Fruit fly (Drosophila melanogaster) whole organism, embryonic: Measurements from ENCODE around the gene CG13096.

Source experiments
- B-H2 ChIP-seq: fragments of 200-800 bp; sonication (Bioruptor generic); optimal IDR thresholded peaks from 2 replicates; lab custom pipeline; 2018; ENCODE audit warnings: missing biosample characterization, mild to moderate bottlenecking, missing genetic modification characterization
- Bgb ChIP-seq: fragments of 200-800 bp; sonication (Bioruptor generic); IDR thresholded peaks from 2 replicates; pipeline ENCODE4 v1.3.6; 2022; ENCODE audit warnings: missing biosample characterization, missing genetic modification characterization; ENCODE audit not compliant: partially characterized antibody
- CG10267 ChIP-seq: fragments of 200-800 bp; sonication (Bioruptor generic); optimal IDR thresholded peaks from 2 replicates; lab custom pipeline; 2018; ENCODE audit warnings: missing biosample characterization, mild to moderate bottlenecking, missing genetic modification characterization, moderate library complexity
- CG10462 ChIP-seq: fragments of 200-800 bp; sonication (Bioruptor generic); optimal IDR thresholded peaks from 2 replicates; lab custom pipeline; 2016; ENCODE audit warnings: missing biosample characterization, missing genetic modification characterization
- CG10543 ChIP-seq: fragments of 200-800 bp; sonication (Bioruptor generic); optimal IDR thresholded peaks from 3 replicates; lab custom pipeline; 2017; ENCODE audit warnings: missing biosample characterization, mild to moderate bottlenecking, missing genetic modification characterization, moderate library complexity
- CG11398 ChIP-seq: fragments of 200-800 bp; sonication (Bioruptor generic); optimal IDR thresholded peaks from 2 replicates; lab custom pipeline; 2016; ENCODE audit warnings: missing biosample characterization, missing genetic modification characterization
- CG12155 ChIP-seq: fragments of 200-800 bp; sonication (Bioruptor generic); optimal IDR thresholded peaks from 3 replicates; lab custom pipeline; 2016; ENCODE audit warnings: missing biosample characterization, missing genetic modification characterization
- CG13424 ChIP-seq: fragments of 200-800 bp; sonication (Bioruptor generic); optimal IDR thresholded peaks from 2 replicates; lab custom pipeline; 2019; ENCODE audit warnings: missing biosample characterization, mild to moderate bottlenecking, missing genetic modification characterization, moderate library complexity
- CG14710 ChIP-seq: fragments of 200-800 bp; sonication (Bioruptor generic); optimal IDR thresholded peaks from 3 replicates; lab custom pipeline; 2019; ENCODE audit warnings: missing biosample characterization, mild to moderate bottlenecking, missing genetic modification characterization, moderate library complexity
- CG1529 ChIP-seq: fragments of 200-800 bp; sonication (Bioruptor generic); optimal IDR thresholded peaks from 3 replicates; lab custom pipeline; 2018; ENCODE audit warnings: missing biosample characterization, missing genetic modification characterization
- CG16815 ChIP-seq: fragments of 200-800 bp; sonication (Bioruptor generic); optimal IDR thresholded peaks from 3 replicates; lab custom pipeline; 2017; ENCODE audit warnings: missing biosample characterization, mild to moderate bottlenecking, missing genetic modification characterization
- CG17912 ChIP-seq: fragments of 200-800 bp; sonication (Bioruptor generic); optimal IDR thresholded peaks from 2 replicates; lab custom pipeline; 2018; ENCODE audit warnings: missing biosample characterization, mild to moderate bottlenecking, missing genetic modification characterization
- CG18011 ChIP-seq: fragments of 200-800 bp; sonication (Bioruptor generic); optimal IDR thresholded peaks from 2 replicates; lab custom pipeline; 2017; ENCODE audit warnings: missing biosample characterization, missing genetic modification characterization, mild to moderate bottlenecking, moderate library complexity, missing genotype
- CG18619 ChIP-seq: fragments of 200-800 bp; sonication (Bioruptor generic); optimal IDR thresholded peaks from 3 replicates; lab custom pipeline; 2017; ENCODE audit warnings: missing biosample characterization, mild to moderate bottlenecking, missing genetic modification characterization
- CG2116 ChIP-seq: fragments of 200-800 bp; sonication (Bioruptor generic); optimal IDR thresholded peaks from 3 replicates; lab custom pipeline; 2018; ENCODE audit warnings: missing biosample characterization, mild to moderate bottlenecking, missing genetic modification characterization
- CG30020 ChIP-seq: fragments of 200-800 bp; optimal IDR thresholded peaks from 2 replicates; lab custom pipeline; 2019; ENCODE audit warnings: missing biosample characterization, mild to moderate bottlenecking, missing genetic modification characterization, moderate library complexity
- CG31441 ChIP-seq: fragments of 200-800 bp; sonication (Bioruptor generic); IDR thresholded peaks from 2 replicates; pipeline ENCODE4 v1.3.6; 2022; ENCODE audit warnings: missing biosample characterization, missing genetic modification characterization
- CG34224 ChIP-seq: fragments of 200-800 bp; sonication (Bioruptor generic); IDR thresholded peaks from 3 replicates; pipeline ENCODE4 v1.3.6; 2022; ENCODE audit warnings: missing biosample characterization, missing genetic modification characterization; ENCODE audit not compliant: partially characterized antibody
- CG4617 ChIP-seq: fragments of 200-800 bp; sonication (Bioruptor generic); optimal IDR thresholded peaks from 3 replicates; lab custom pipeline; 2016; ENCODE audit warnings: missing biosample characterization, missing genetic modification characterization, borderline replicate concordance
- CG4854 ChIP-seq: fragments of 200-800 bp; sonication (Bioruptor generic); optimal IDR thresholded peaks from 2 replicates; lab custom pipeline; 2016; ENCODE audit warnings: missing biosample characterization, missing genetic modification characterization, inconsistent platforms
- CG6689 ChIP-seq: fragments of 200-800 bp; sonication (Bioruptor generic); IDR thresholded peaks from 2 replicates; pipeline ENCODE4 v1.3.6; 2022; ENCODE audit warnings: missing biosample characterization, missing genetic modification characterization
- CG7372 ChIP-seq: fragments of 200-800 bp; sonication (Bioruptor generic); IDR thresholded peaks from 2 replicates; pipeline ENCODE4 v1.3.6; 2022; ENCODE audit warnings: missing biosample characterization, missing genetic modification characterization
- CG8924 ChIP-seq: fragments of 200-800 bp; optimal IDR thresholded peaks from 3 replicates; lab custom pipeline; 2019; ENCODE audit warnings: missing biosample characterization, mild to moderate bottlenecking, missing genetic modification characterization, moderate library complexity
- CkIIα-i1 ChIP-seq: fragments of 200-800 bp; sonication (Bioruptor generic); IDR thresholded peaks from 2 replicates; pipeline ENCODE4 v1.3.6; 2022; ENCODE audit warnings: missing biosample characterization, missing genetic modification characterization
- E2f1 ChIP-seq: fragments of 200-800 bp; sonication (Bioruptor generic); IDR thresholded peaks from 2 replicates; pipeline ENCODE4 v1.3.6; 2022; ENCODE audit warnings: missing biosample characterization, missing genetic modification characterization
- HLH4C ChIP-seq: fragments of 200-800 bp; sonication (Bioruptor generic); IDR thresholded peaks from 3 replicates; pipeline ENCODE4 v1.3.6; 2022; ENCODE audit warnings: missing biosample characterization, missing genetic modification characterization; ENCODE audit not compliant: partially characterized antibody
- Med ChIP-seq: fragments of 200-800 bp; sonication (Bioruptor generic); peaks from one replicate; lab custom pipeline; 2016; ENCODE audit warnings: missing biosample characterization, missing genetic modification characterization, mild to moderate bottlenecking, inconsistent platforms, moderate library complexity
- PHDP ChIP-seq: fragments of 200-800 bp; sonication (Bioruptor generic); optimal IDR thresholded peaks from 3 replicates; lab custom pipeline; 2018; ENCODE audit warnings: missing biosample characterization, mild to moderate bottlenecking, missing genetic modification characterization, moderate library complexity
- Pdp1 ChIP-seq, 2 experiments: fragments of 200-800 bp; sonication (Bioruptor generic); optimal IDR thresholded peaks; 3 replicates each; lab custom pipeline; 2016; ENCODE audit warnings: missing biosample characterization in 2 of 2, missing genetic modification characterization in 2 of 2, mild to moderate bottlenecking in 1 of 2, moderate library complexity in 1 of 2
- Side ChIP-seq: fragments of 200-800 bp; sonication (Bioruptor generic); optimal IDR thresholded peaks from 2 replicates; lab custom pipeline; 2016; ENCODE audit warnings: missing biosample characterization, missing genetic modification characterization
- Six4 ChIP-seq: fragments of 200-800 bp; sonication (Bioruptor generic); optimal IDR thresholded peaks from 2 replicates; lab custom pipeline; 2016; ENCODE audit warnings: missing biosample characterization, missing genetic modification characterization
- Vsx1 ChIP-seq: fragments of 200-800 bp; sonication (Bioruptor generic); optimal IDR thresholded peaks from 2 replicates; lab custom pipeline; 2017; ENCODE audit warnings: missing biosample characterization, mild to moderate bottlenecking, missing genetic modification characterization, missing genetic modification reagents
- YL-1 ChIP-seq: fragments of 200-800 bp; sonication (Bioruptor generic); optimal IDR thresholded peaks from 3 replicates; lab custom pipeline; 2017; ENCODE audit warnings: missing biosample characterization, mild to moderate bottlenecking, missing genetic modification characterization
- ato ChIP-seq: fragments of 200-800 bp; sonication (Bioruptor generic); IDR thresholded peaks from 2 replicates; pipeline ENCODE4 v1.3.6; 2022; ENCODE audit warnings: missing biosample characterization, missing genetic modification characterization; ENCODE audit not compliant: partially characterized antibody
- az2 ChIP-seq: fragments of 200-800 bp; sonication (Bioruptor generic); optimal IDR thresholded peaks from 3 replicates; lab custom pipeline; 2016; ENCODE audit warnings: missing biosample characterization, missing genetic modification characterization
- bowl ChIP-seq: fragments of 200-800 bp; sonication (Bioruptor generic); IDR thresholded peaks from 2 replicates; pipeline ENCODE4 v1.3.6; 2022; ENCODE audit warnings: missing biosample characterization, missing genetic modification characterization
- bsh ChIP-seq, 2 experiments: fragments of 200-800 bp; sonication (Bioruptor generic); optimal IDR thresholded peaks; 2 replicates each; lab custom pipeline; 2017 to 2018; ENCODE audit warnings: mild to moderate bottlenecking in 2 of 2, missing biosample characterization in 2 of 2, missing genetic modification characterization in 2 of 2, moderate library complexity in 1 of 2
- chif ChIP-seq, 2 experiments: fragments of 200-800 bp; sonication (Bioruptor generic); optimal IDR thresholded peaks; 3 replicates each; lab custom pipeline; 2016; ENCODE audit warnings: missing biosample characterization in 2 of 2, missing genetic modification characterization in 2 of 2
- crc ChIP-seq: fragments of 200-800 bp; sonication (Bioruptor generic); optimal IDR thresholded peaks from 2 replicates; lab custom pipeline; 2016; ENCODE audit warnings: missing biosample characterization, missing genetic modification characterization
- gcm ChIP-seq: fragments of 200-800 bp; sonication (Bioruptor generic); optimal IDR thresholded peaks from 2 replicates; lab custom pipeline; 2019; ENCODE audit warnings: missing biosample characterization, mild to moderate bottlenecking, missing genetic modification characterization, moderate library complexity
- kni ChIP-seq: fragments of 200-800 bp; sonication (Bioruptor generic); optimal IDR thresholded peaks from 3 replicates; lab custom pipeline; 2017; ENCODE audit warnings: mild to moderate bottlenecking, missing biosample characterization, missing genetic modification reagents, missing genetic modification characterization
- maf-S ChIP-seq: fragments of 200-800 bp; sonication (Bioruptor generic); optimal IDR thresholded peaks from 2 replicates; lab custom pipeline; 2016; ENCODE audit warnings: missing biosample characterization, missing genetic modification characterization
- nerfin-1 ChIP-seq: fragments of 200-800 bp; sonication (Bioruptor generic); optimal IDR thresholded peaks from 3 replicates; lab custom pipeline; 2019; ENCODE audit warnings: missing biosample characterization, mild to moderate bottlenecking, missing genetic modification characterization, moderate library complexity
- otp ChIP-seq: fragments of 200-800 bp; sonication (Bioruptor generic); IDR thresholded peaks from 3 replicates; pipeline ENCODE4, ENCODE4 v1.3.6; 2022; ENCODE audit warnings: missing biosample characterization, missing genetic modification characterization
- pan ChIP-seq, 4 experiments: fragments of >200 bp in 3 of 4; fragments of 200-800 bp in 1 of 4; sonication (Bioruptor generic) in 1 of 4; optimal IDR thresholded peaks in 3 of 4; IDR thresholded peaks in 1 of 4; 2 replicates each; pipeline versions ENCODE4 v1.3.6 to Lab custom; 2017 to 2022; ENCODE audit warnings: missing biosample characterization in 2 of 4, missing genetic modification characterization in 2 of 4, mixed read lengths in 1 of 4
- pb ChIP-seq: fragments of 200-800 bp; sonication (Bioruptor generic); optimal IDR thresholded peaks from 3 replicates; lab custom pipeline; 2016; ENCODE audit warnings: missing biosample characterization, missing genetic modification characterization
- sna ChIP-seq: fragments of 200-800 bp; sonication (Bioruptor generic); IDR thresholded peaks from 2 replicates; pipeline ENCODE4 v1.3.6; 2022; ENCODE audit warnings: missing biosample characterization, missing genetic modification characterization; ENCODE audit not compliant: partially characterized antibody
- tup ChIP-seq: fragments of 200-800 bp; sonication (Bioruptor generic); optimal IDR thresholded peaks from 2 replicates; lab custom pipeline; 2016; ENCODE audit warnings: missing biosample characterization, mild to moderate bottlenecking, missing genetic modification characterization, moderate library complexity
- vnd ChIP-seq: fragments of 200-800 bp; sonication (Bioruptor generic); IDR thresholded peaks from 3 replicates; pipeline ENCODE4 v1.3.6; 2022; ENCODE audit warnings: missing biosample characterization, missing genetic modification characterization; ENCODE audit not compliant: partially characterized antibody

CG13096 gene

dm6 chr2L:8517256-8517694 is 5.6 kb upstream of the CG13096 start, which contains the start of the genes mRpL51 and Uba4 (continued):
- TF ChIP-seq CG4617 (GFP tag; lab: Kevin White, UChicago) (peak; percentile 28), CG10543 (GFP tag; lab: Kevin White, UChicago) (no peak), pan (optimal IDR thresholded peaks at IDR 0.05; lab: Kevin White, UChicago) (no peak), pan (GFP tag; optimal IDR thresholded peaks at IDR 0.05 in 1 of 2, IDR thresholded peaks at IDR 0.05 in 1 of 2) (no peak), HLH4C (GFP tag; lab: Robert Waterston, UW) (peak; percentile 69), kni (GFP tag; lab: Kevin White, UChicago) (peak; percentile 25), CG31441 (0 out of 2 replicates have a peak, but pooled peaks have one; percentile 28), YL-1 (peak; percentile 63), Bgb (GFP tag; lab: Robert Waterston, UW) (peak; percentile 50; the same call in 1 of the 2 replicates), ato (no peak), CG8924 (tag; lab: Kevin White, UChicago) (peak; percentile 9), chif (GFP tag; optimal IDR thresholded peaks at IDR 0.05; lab: Kevin White, UChicago) (peak in 1 of 2 experiments; percentile 18), tup (no peak), CG13424 (tag; lab: Kevin White, UChicago) (peak; percentile 35), CG1529 (GFP tag; lab: Kevin White, UChicago) (no peak), CG2116 (GFP tag; lab: Kevin White, UChicago) (peak; percentile 90), Vsx1 (GFP tag; lab: Kevin White, UChicago) (peak; percentile 100), CG30020 (peak; percentile 31), CG4854 (GFP tag; lab: Kevin White, UChicago) (peak; percentile 15), CG6689 (GFP tag; lab: Robert Waterston, UW) (no peak), Med (peak; percentile 96), CG18011 (peak; percentile 42), vnd (GFP tag; lab: Robert Waterston, UW) (peak; percentile 48; the same call in 1 of the 3 replicates), sna (GFP tag; lab: Robert Waterston, UW) (peak; percentile 78; the same call in 1 of the 2 replicates), Side (GFP tag; lab: Kevin White, UChicago) (peak; percentile 34), nerfin-1 (tag; lab: Kevin White, UChicago) (peak; percentile 79), PHDP (tag; lab: Kevin White, UChicago) (peak; percentile 37), CG14710 (tag; lab: Kevin White, UChicago) (peak; percentile 72), CG7372 (no peak), gcm (no peak), CkIIα-i1 (GFP tag; lab: Robert Waterston, UW) (no peak), Pdp1 (GFP tag; optimal IDR thresholded peaks at IDR 0.05; lab: Kevin White, UChicago) (peak; percentile 37 to 89), CG18619 (GFP tag; lab: Kevin White, UChicago) (peak; percentile 4), Six4 (GFP tag; lab: Kevin White, UChicago) (peak; percentile 37), otp (GFP tag; lab: Robert Waterston, UW) (no peak), CG10462 (GFP tag; lab: Kevin White, UChicago) (no peak), B-H2 (GFP tag; lab: Kevin White, UChicago) (peak; percentile 39), az2 (GFP tag; lab: Kevin White, UChicago) (peak; percentile 31), CG17912 (GFP tag; lab: Kevin White, UChicago) (no peak)

DNA sequence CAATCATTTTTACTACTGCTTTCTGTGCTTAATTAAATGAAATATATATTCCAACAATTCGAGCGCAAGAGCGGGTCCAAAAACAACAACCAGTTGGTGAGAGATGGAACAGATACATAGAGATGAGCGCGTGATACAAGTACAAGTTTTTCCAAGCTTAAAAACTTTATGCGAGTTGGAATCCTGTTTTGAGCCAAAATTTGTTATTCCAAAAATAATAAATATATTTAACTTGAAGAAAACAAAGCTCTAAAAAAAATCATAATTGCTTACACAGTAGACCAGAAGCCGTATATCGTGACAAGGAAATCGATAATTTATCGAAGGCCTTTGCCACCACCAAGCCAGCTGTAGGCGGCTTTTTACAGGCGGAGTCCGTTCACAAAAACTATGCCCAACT is 3.1 kb upstream of the CG13096 start, which contains the start of the genes CG13097 and PIG-U:
Gene CG13097, minus strand, starts transcription at position 121 of the 400 bp plus-strand sequence.
Gene PIG-U, plus strand, starts transcription at position 349 of the 400 bp plus-strand sequence.
- peak; percentile 81 for TF ChIP-seq CG7372
- TF ChIP-seq E2f1: peak; percentile 78
- peak; percentile 50 for TF ChIP-seq CG16815
- peak; percentile 55; the same call in 1 of the 2 replicates for TF ChIP-seq bowl (GFP tag; lab: Robert Waterston, UW)
- TF ChIP-seq bsh (GFP tag; optimal IDR thresholded peaks at IDR 0.05; lab: Kevin White, UChicago): peak in 1 of 2 experiments; percentile 79
- TF ChIP-seq CG12155 (GFP tag; lab: Kevin White, UChicago): peak; percentile 86
- peak; percentile 71 for TF ChIP-seq maf-S (GFP tag; lab: Kevin White, UChicago)
- TF ChIP-seq pb (GFP tag; lab: Kevin White, UChicago): peak; percentile 10
- peak; percentile 44 for TF ChIP-seq crc (GFP tag; lab: Kevin White, UChicago)
- no peak for TF ChIP-seq CG11398 (GFP tag; lab: Kevin White, UChicago)
- peak; percentile 97 for TF ChIP-seq CG34224
- peak; percentile 84 for TF ChIP-seq CG10267 (tag; lab: Kevin White, UChicago)
